Worm (Caenorhabditis elegans) whole organism, mixed stage, embryonic: ENCODE results near the gene rfip-1.

ENCODE experiments used
- M03D4.4 ChIP-seq: sonication (generic microtip); optimal IDR thresholded peaks from 2 replicates; lab custom pipeline; 2017; ENCODE audit warnings: mild to moderate bottlenecking, missing genetic modification characterization, missing compliant biosample characterization
- bed-3 ChIP-seq: fragments of 200-800 bp; sonication (Bioruptor generic); optimal IDR thresholded peaks from 3 replicates; lab custom pipeline; 2018; ENCODE audit warnings: mild to moderate bottlenecking, missing genetic modification characterization, moderate library complexity, missing compliant biosample characterization
- blmp-1 ChIP-seq: fragments of 150-350 bp; optimal IDR thresholded peaks from 2 replicates; lab custom pipeline; 2014; ENCODE audit warnings: missing biosample characterization, missing genetic modification characterization
- ceh-39 ChIP-seq: fragments of 150-350 bp; optimal IDR thresholded peaks from 2 replicates; lab custom pipeline; 2014; ENCODE audit warnings: missing biosample characterization, missing genetic modification characterization
- ceh-43 ChIP-seq: fragments of 200-800 bp; sonication (Bioruptor generic); optimal IDR thresholded peaks from 2 replicates; lab custom pipeline; 2018; ENCODE audit warnings: mild to moderate bottlenecking, missing genetic modification characterization, moderate library complexity, missing compliant biosample characterization
- ceh-83 ChIP-seq: fragments of 200-800 bp; sonication (Bioruptor generic); optimal IDR thresholded peaks from 2 replicates; lab custom pipeline; 2018; ENCODE audit warnings: mild to moderate bottlenecking, missing genetic modification characterization, missing compliant biosample characterization
- ces-1 ChIP-seq: fragments of 150-350 bp; optimal IDR thresholded peaks from 2 replicates; lab custom pipeline; 2014; ENCODE audit warnings: missing biosample characterization, missing genetic modification reagents, missing genetic modification characterization
- cnd-1 ChIP-seq: fragments of 200-800 bp; sonication (Bioruptor generic); optimal IDR thresholded peaks from 2 replicates; lab custom pipeline; 2018; ENCODE audit warnings: mild to moderate bottlenecking, missing genetic modification characterization, missing compliant biosample characterization
- drap-1 ChIP-seq: fragments of 200-800 bp; sonication (Bioruptor generic); optimal IDR thresholded peaks from 3 replicates; lab custom pipeline; 2018; ENCODE audit warnings: mild to moderate bottlenecking, missing genetic modification characterization, missing compliant biosample characterization
- elt-1 ChIP-seq: sonication (generic microtip); optimal IDR thresholded peaks from 2 replicates; lab custom pipeline; 2017; ENCODE audit warnings: missing genetic modification characterization, mild to moderate bottlenecking, missing compliant biosample characterization, antibody characterized with exemption, moderate library complexity, borderline replicate concordance; ENCODE audit not compliant: insufficient read depth
- elt-3 ChIP-seq: fragments of 150-350 bp; optimal IDR thresholded peaks from 2 replicates; lab custom pipeline; 2014; ENCODE audit warnings: missing biosample characterization, missing genetic modification characterization
- flh-1 ChIP-seq: fragments of 200-800 bp; sonication (Bioruptor generic); optimal IDR thresholded peaks from 2 replicates; lab custom pipeline; 2018; ENCODE audit warnings: mild to moderate bottlenecking, missing genetic modification characterization, moderate library complexity, missing compliant biosample characterization
- ham-2 ChIP-seq: fragments of 200-800 bp; sonication (Bioruptor generic); optimal IDR thresholded peaks from 2 replicates; lab custom pipeline; 2018; ENCODE audit warnings: mild to moderate bottlenecking, missing genetic modification characterization, missing compliant biosample characterization
- hlh-1 ChIP-seq: fragments of 150-350 bp; optimal IDR thresholded peaks from 2 replicates; lab custom pipeline; 2014; ENCODE audit warnings: missing biosample characterization, missing genetic modification reagents, missing genetic modification characterization
- lin-13 ChIP-seq: fragments of 150-350 bp; optimal IDR thresholded peaks from 2 replicates; lab custom pipeline; 2014; ENCODE audit warnings: missing biosample characterization, missing genetic modification characterization
- lin-32 ChIP-seq: fragments of 200-800 bp; sonication (Bioruptor generic); optimal IDR thresholded peaks from 2 replicates; lab custom pipeline; 2018; ENCODE audit warnings: mild to moderate bottlenecking, missing genetic modification characterization, missing compliant biosample characterization
- lsy-2 ChIP-seq: fragments of 150-350 bp; optimal IDR thresholded peaks from 2 replicates; lab custom pipeline; 2014; ENCODE audit warnings: missing biosample characterization, missing genetic modification characterization
- mab-5 ChIP-seq: fragments of 150-350 bp; optimal IDR thresholded peaks from 2 replicates; lab custom pipeline; 2014; ENCODE audit warnings: missing biosample characterization, missing genetic modification characterization
- mep-1 ChIP-seq: fragments of 150-350 bp; optimal IDR thresholded peaks from 2 replicates; lab custom pipeline; 2017; ENCODE audit warnings: missing biosample characterization, missing genetic modification reagents, missing genetic modification characterization, inconsistent platforms
- mls-2 ChIP-seq: sonication (generic microtip); optimal IDR thresholded peaks from 2 replicates; lab custom pipeline; 2016; ENCODE audit warnings: mild to moderate bottlenecking, missing genetic modification characterization, moderate library complexity, missing compliant biosample characterization
- nhr-12 ChIP-seq: fragments of 150-350 bp; optimal IDR thresholded peaks from 2 replicates; lab custom pipeline; 2014; ENCODE audit warnings: missing biosample characterization, missing genetic modification characterization
- nhr-2 ChIP-seq: fragments of 150-350 bp; optimal IDR thresholded peaks from 2 replicates; lab custom pipeline; 2014; ENCODE audit warnings: missing biosample characterization, missing genetic modification characterization
- nhr-237 ChIP-seq: fragments of 150-350 bp; optimal IDR thresholded peaks from 2 replicates; lab custom pipeline; 2014; ENCODE audit warnings: missing biosample characterization, missing genetic modification characterization
- nhr-28 ChIP-seq: fragments of 150-350 bp; optimal IDR thresholded peaks from 2 replicates; lab custom pipeline; 2014; ENCODE audit warnings: missing biosample characterization, missing genetic modification characterization
- nhr-76 ChIP-seq: sonication (generic microtip); optimal IDR thresholded peaks from 2 replicates; lab custom pipeline; 2017; ENCODE audit warnings: missing biosample characterization, missing genetic modification characterization
- pha-4 ChIP-seq: fragments of 150-350 bp; optimal IDR thresholded peaks from 2 replicates; lab custom pipeline; 2018; ENCODE audit warnings: missing biosample characterization, missing genetic modification reagents, missing genetic modification characterization
- sem-2 ChIP-seq: fragments of 200-800 bp; sonication (Bioruptor generic); optimal IDR thresholded peaks from 2 replicates; lab custom pipeline; 2018; ENCODE audit warnings: mild to moderate bottlenecking, missing genetic modification characterization, missing compliant biosample characterization
- snpc-4 ChIP-seq: fragments of 150-350 bp; optimal IDR thresholded peaks from 2 replicates; lab custom pipeline; 2014; ENCODE audit warnings: missing biosample characterization, missing genetic modification characterization
- sptf-1 ChIP-seq: sonication (generic microtip); optimal IDR thresholded peaks from 2 replicates; lab custom pipeline; 2017; ENCODE audit warnings: mild to moderate bottlenecking, missing genetic modification characterization, moderate library complexity, missing compliant biosample characterization
- tbx-8 ChIP-seq: fragments of 200-800 bp; sonication (Bioruptor generic); optimal IDR thresholded peaks from 2 replicates; lab custom pipeline; 2018; ENCODE audit warnings: mild to moderate bottlenecking, missing genetic modification characterization, moderate library complexity, missing compliant biosample characterization
- unc-120 ChIP-seq: sonication (generic microtip); optimal IDR thresholded peaks from 2 replicates; lab custom pipeline; 2017; ENCODE audit warnings: missing genetic modification characterization, missing compliant biosample characterization; ENCODE audit not compliant: poor library complexity, severe bottlenecking
- unc-39 ChIP-seq: fragments of 150-350 bp; optimal IDR thresholded peaks from 2 replicates; lab custom pipeline; 2014; ENCODE audit warnings: missing biosample characterization, missing genetic modification characterization
- unc-62 ChIP-seq: fragments of 150-350 bp; optimal IDR thresholded peaks from 2 replicates; lab custom pipeline; 2014; ENCODE audit warnings: missing biosample characterization, missing genetic modification reagents, missing genetic modification characterization
- zip-8 ChIP-seq: fragments of 150-350 bp; optimal IDR thresholded peaks from 2 replicates; lab custom pipeline; 2014; ENCODE audit warnings: missing biosample characterization, missing genetic modification characterization
- ztf-11 ChIP-seq: fragments of 150-350 bp; optimal IDR thresholded peaks from 2 replicates; lab custom pipeline; 2014; ENCODE audit warnings: missing biosample characterization, missing genetic modification characterization

rfip-1 gene

DNA sequence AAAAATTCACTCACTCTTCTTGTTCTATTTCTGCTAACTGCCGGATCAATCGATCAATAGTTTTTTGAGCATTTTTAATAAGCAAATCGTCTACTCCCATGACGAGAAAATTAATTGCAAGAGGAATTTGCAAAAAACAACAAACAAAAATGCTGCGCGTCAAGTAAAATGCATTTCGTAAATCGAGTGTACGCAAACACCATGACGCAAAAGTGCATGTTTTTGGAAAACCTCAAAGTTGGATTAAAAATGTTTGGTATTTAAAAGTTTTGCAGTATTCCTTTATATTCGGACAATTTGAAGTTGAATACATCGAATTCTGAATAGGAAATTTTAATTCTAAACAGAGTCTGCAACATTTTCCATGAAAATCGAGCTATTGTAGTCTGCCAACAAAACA, 45.1 kb upstream of the rfip-1 start, which contains the start of gene ZK1248.19:
Gene ZK1248.19, minus strand, starts transcription at position 188 of the 400 bp plus-strand sequence.
- no peak for TF ChIP-seq snpc-4
- TF ChIP-seq elt-1 (tag; lab: Kevin White, UChicago) = no peak
- no peak for TF ChIP-seq ham-2 (GFP tag; lab: Kevin White, UChicago)
- no peak for TF ChIP-seq ceh-43 (GFP tag; lab: Kevin White, UChicago)
- peak; percentile 7 for TF ChIP-seq nhr-237 (tag; lab: Kevin White, UChicago)
- TF ChIP-seq nhr-12 = no peak
- no peak for TF ChIP-seq nhr-76 (tag; lab: Kevin White, UChicago)
- TF ChIP-seq ces-1 (GFP tag; lab: Kevin White, UChicago) = peak; percentile 41
- peak; percentile 16 for TF ChIP-seq hlh-1
- TF ChIP-seq zip-8 (tag; lab: Kevin White, UChicago) = no peak
- TF ChIP-seq tbx-8 (GFP tag; lab: Kevin White, UChicago) = no peak
- no peak for TF ChIP-seq nhr-2 (tag; lab: Kevin White, UChicago)

ce11 chrII:5841053-5841547, 43.3 kb upstream of the rfip-1 start, which contains the start of gene lec-5:
Gene lec-5 (minus strand): TSS chrII:5841103.
- TF ChIP-seq hlh-1 = peak; percentile 55
- TF ChIP-seq sptf-1 (tag; lab: Kevin White, UChicago) = no peak
- peak; percentile 58 for TF ChIP-seq mab-5
- peak; percentile 75 for TF ChIP-seq unc-120 (tag; lab: Kevin White, UChicago)
- TF ChIP-seq unc-62 (GFP tag; lab: Kevin White, UChicago) = peak; percentile 76
- no peak for TF ChIP-seq nhr-28

- TF ChIP-seq ceh-43 (GFP tag; lab: Kevin White, UChicago) = no peak
These were observed 42.5 kb upstream of the rfip-1 start, which contains the start of gene nep-25 for ce11 chrII:5841866-5842265. Gene nep-25 (plus strand): TSS chrII:5842240.

- TF ChIP-seq unc-39 (tag; lab: Kevin White, UChicago) (peak; percentile 74), drap-1 (GFP tag; lab: Kevin White, UChicago) (peak; percentile 92), unc-120 (tag; lab: Kevin White, UChicago) (peak; percentile 92), ceh-83 (GFP tag; lab: Kevin White, UChicago) (peak; percentile 89), nhr-28 (peak; percentile 49), sptf-1 (tag; lab: Kevin White, UChicago) (peak; percentile 92), ceh-39 (tag; lab: Kevin White, UChicago) (peak; percentile 92), bed-3 (GFP tag; lab: Kevin White, UChicago) (peak; percentile 55), elt-1 (tag; lab: Kevin White, UChicago) (peak; percentile 57), tbx-8 (GFP tag; lab: Kevin White, UChicago) (peak; percentile 87), pha-4 (tag; lab: Kevin White, UChicago) (peak; percentile 97), ham-2 (GFP tag; lab: Kevin White, UChicago) (peak; percentile 89), ces-1 (GFP tag; lab: Kevin White, UChicago) (peak; percentile 100), ceh-43 (GFP tag; lab: Kevin White, UChicago) (peak; percentile 73), blmp-1 (tag; lab: Kevin White, UChicago) (peak; percentile 24), hlh-1 (peak; percentile 81), mls-2 (tag; lab: Kevin White, UChicago) (peak; percentile 95), lin-13 (tag; lab: Kevin White, UChicago) (peak; percentile 86), ztf-11 (tag; lab: Kevin White, UChicago) (peak; percentile 80), cnd-1 (tag; lab: Kevin White, UChicago) (peak; percentile 87), lin-32 (GFP tag; lab: Kevin White, UChicago) (peak; percentile 64), nhr-2 (tag; lab: Kevin White, UChicago) (peak; percentile 76), zip-8 (tag; lab: Kevin White, UChicago) (no peak), mep-1 (tag; lab: Kevin White, UChicago) (peak; percentile 99), nhr-12 (peak; percentile 9), elt-3 (peak; percentile 75), mab-5 (peak; percentile 92), unc-62 (GFP tag; lab: Kevin White, UChicago) (peak; percentile 90), snpc-4 (no peak), lsy-2 (peak; percentile 84), sem-2 (GFP tag; lab: Kevin White, UChicago) (peak; percentile 81), nhr-237 (tag; lab: Kevin White, UChicago) (peak; percentile 98), flh-1 (peak; percentile 11), nhr-76 (tag; lab: Kevin White, UChicago) (no peak), M03D4.4 (tag; lab: Kevin White, UChicago) (peak; percentile 82)
These were observed 39.6 kb upstream of the rfip-1 start for ce11 chrII:5844694-5845129.
